Fruit fly (Drosophila melanogaster) whole organism, pupa: Measurements from ENCODE around the gene Glut4EF.

Source experiments
- CG12605 ChIP-seq: fragments of 200-800 bp; sonication (Bioruptor generic); IDR thresholded peaks from 2 replicates; pipeline ENCODE4 v1.3.6; 2022; ENCODE audit warnings: missing biosample characterization, missing genetic modification characterization
- CG14655 ChIP-seq: fragments of 200-800 bp; sonication (Bioruptor generic); optimal IDR thresholded peaks from 3 replicates; lab custom pipeline; 2017; ENCODE audit warnings: mild to moderate bottlenecking, missing biosample characterization, missing genetic modification reagents, missing genetic modification characterization
- EcR ChIP-seq: fragments of 200-800 bp; sonication (Bioruptor generic); optimal IDR thresholded peaks from 3 replicates; lab custom pipeline; 2019; ENCODE audit warnings: missing biosample characterization, missing genetic modification characterization, mild to moderate bottlenecking, moderate library complexity, missing genetic modification reagents
- Pif1A ChIP-seq: fragments of 200-800 bp; sonication (Bioruptor generic); optimal IDR thresholded peaks from 3 replicates; lab custom pipeline; 2016; ENCODE audit warnings: missing biosample characterization, missing genetic modification characterization

- TF ChIP-seq EcR (GFP tag; lab: Kevin White, UChicago), result no peak
- no peak for TF ChIP-seq Pif1A (GFP tag; lab: Kevin White, UChicago)
- TF ChIP-seq CG14655 (GFP tag; lab: Kevin White, UChicago), result no peak
- TF ChIP-seq CG12605, result no peak
Measured at dm6 chr3R:9879288-9879687, 4.8 kb downstream of the Glut4EF start.
